1 fruit fly cellular context compared by ENCODE assay signal in genomic region chr3L:16146539-16146934, dm6.
A peak's percentile ranks its signal among the peaks of the same experiment; 100 is the strongest.
TF ChIP-seq lines count a peak whose summit lies in the region.

No protein-coding gene starts in this region.

TF ChIP-seq in whole organism, embryonic, 481 proteins besides CTCF, POLR2A, EP300 and RAD21 (continued from another document and continues in another):
- TF ChIP-seq CG17186 (GFP tag; optimal IDR thresholded peaks at IDR 0.05; lab: Kevin White, UChicago): no peak
- TF ChIP-seq bowl (GFP tag; IDR thresholded peaks at IDR 0.05; lab: Robert Waterston, UW): no peak
- TF ChIP-seq Doc3 (GFP tag; IDR thresholded peaks at IDR 0.05; lab: Robert Waterston, UW; ENCODE audit: partially characterized antibody): no peak
- 0 out of 2 replicates have a peak, but pooled peaks have one; percentile 26 for TF ChIP-seq CG3847 (GFP tag; IDR thresholded peaks at IDR 0.05; lab: Robert Waterston, UW)
- no peak for TF ChIP-seq CG10462 (GFP tag; optimal IDR thresholded peaks at IDR 0.05; lab: Kevin White, UChicago)
- no peak for TF ChIP-seq CG8388 (GFP tag; optimal IDR thresholded peaks at IDR 0.05; lab: Kevin White, UChicago)
- TF ChIP-seq run (tag; optimal IDR thresholded peaks at IDR 0.05; lab: Kevin White, UChicago): no peak
- no peak for TF ChIP-seq mam (GFP tag; optimal IDR thresholded peaks at IDR 0.05; lab: Kevin White, UChicago)
- peak in 1 of 2 experiments; percentile 22 for TF ChIP-seq eve (GFP tag; optimal IDR thresholded peaks at IDR 0.05; lab: Kevin White, UChicago)
- TF ChIP-seq danr (GFP tag; IDR thresholded peaks at IDR 0.05; lab: Robert Waterston, UW): no peak; the same call in 1 of the 2 replicates
- TF ChIP-seq CG2199 (GFP tag; IDR thresholded peaks at IDR 0.05; lab: Robert Waterston, UW): no peak
- TF ChIP-seq fd64A (GFP tag; optimal IDR thresholded peaks at IDR 0.05; lab: Kevin White, UChicago): no peak
- TF ChIP-seq scrt (GFP tag; optimal IDR thresholded peaks at IDR 0.05; lab: Kevin White, UChicago): no peak
- no peak for TF ChIP-seq Poxn (GFP tag; IDR thresholded peaks at IDR 0.05; lab: Robert Waterston, UW)
- no peak for TF ChIP-seq dan (GFP tag; IDR thresholded peaks at IDR 0.05; lab: Robert Waterston, UW)
- no peak for TF ChIP-seq Chrac-16 (GFP tag; optimal IDR thresholded peaks at IDR 0.05; lab: Kevin White, UChicago)
- TF ChIP-seq ato (GFP tag; IDR thresholded peaks at IDR 0.05; lab: Robert Waterston, UW; ENCODE audit: partially characterized antibody): no peak
- no peak for TF ChIP-seq wdn (GFP tag; IDR thresholded peaks at IDR 0.05; lab: Robert Waterston, UW)
- TF ChIP-seq CG43689 (GFP tag; IDR thresholded peaks at IDR 0.05; lab: Robert Waterston, UW): no peak
- no peak for TF ChIP-seq pzg (GFP tag; optimal IDR thresholded peaks at IDR 0.05; lab: Kevin White, UChicago)
- peak; percentile 9 for TF ChIP-seq zfh2 (GFP tag; optimal IDR thresholded peaks at IDR 0.05; lab: Kevin White, UChicago)
- no peak; the same call in 1 of the 2 replicates for TF ChIP-seq seq (GFP tag; IDR thresholded peaks at IDR 0.05; lab: Robert Waterston, UW)
- TF ChIP-seq TFAM (GFP tag; optimal IDR thresholded peaks at IDR 0.05; lab: Kevin White, UChicago): no peak
- TF ChIP-seq Hmr (GFP tag; optimal IDR thresholded peaks at IDR 0.05; lab: Kevin White, UChicago): peak; percentile 60
- TF ChIP-seq inv (GFP tag; IDR thresholded peaks at IDR 0.05; lab: Robert Waterston, UW; ENCODE audit: partially characterized antibody): no peak
- TF ChIP-seq Dll (GFP tag; IDR thresholded peaks at IDR 0.05; lab: Robert Waterston, UW; ENCODE audit: partially characterized antibody): no peak
- TF ChIP-seq CG12942 (GFP tag; optimal IDR thresholded peaks at IDR 0.05; lab: Kevin White, UChicago): no peak
- peak; percentile 44 for TF ChIP-seq CG30403 (GFP tag; optimal IDR thresholded peaks at IDR 0.05; lab: Kevin White, UChicago)
- no peak for TF ChIP-seq CG12744 (GFP tag; optimal IDR thresholded peaks at IDR 0.05; lab: Kevin White, UChicago)
- 0 out of 2 replicates have a peak, but pooled peaks have one; percentile 11 for TF ChIP-seq E2f1 (GFP tag; IDR thresholded peaks at IDR 0.05; lab: Robert Waterston, UW)
- TF ChIP-seq ssp (GFP tag; IDR thresholded peaks at IDR 0.05; lab: Robert Waterston, UW): no peak
- TF ChIP-seq Hr51 (GFP tag; optimal IDR thresholded peaks at IDR 0.05; lab: Kevin White, UChicago): peak in 1 of 2 experiments; percentile 53
- TF ChIP-seq Taf1 (GFP tag; IDR thresholded peaks at IDR 0.05; lab: Robert Waterston, UW): 0 out of 2 replicates have a peak, but pooled peaks have one; percentile 28
- TF ChIP-seq CG6272 (GFP tag; IDR thresholded peaks at IDR 0.05; lab: Robert Waterston, UW): no peak
- TF ChIP-seq insv (GFP tag; optimal IDR thresholded peaks at IDR 0.05; lab: Kevin White, UChicago): no peak
- TF ChIP-seq Six4 (GFP tag; optimal IDR thresholded peaks at IDR 0.05; lab: Kevin White, UChicago): no peak
- no peak for TF ChIP-seq br (optimal IDR thresholded peaks at IDR 0.05; lab: Kevin White, UChicago)
- no peak for TF ChIP-seq CG30431 (GFP tag; optimal IDR thresholded peaks at IDR 0.05; lab: Kevin White, UChicago)
- TF ChIP-seq NfI (GFP tag; optimal IDR thresholded peaks at IDR 0.05; lab: Kevin White, UChicago): peak; percentile 43
- peak; percentile 64 for TF ChIP-seq CG7839 (tag; optimal IDR thresholded peaks at IDR 0.05; lab: Kevin White, UChicago)
- TF ChIP-seq CG6683 (GFP tag; optimal IDR thresholded peaks at IDR 0.05; lab: Kevin White, UChicago): no peak
- TF ChIP-seq row (GFP tag; IDR thresholded peaks at IDR 0.05; lab: Robert Waterston, UW): peak; percentile 79
- no peak for TF ChIP-seq CG7271 (tag; optimal IDR thresholded peaks at IDR 0.05; lab: Kevin White, UChicago)
- no peak for TF ChIP-seq dmrt11E (tag; optimal IDR thresholded peaks at IDR 0.05; lab: Kevin White, UChicago)
- no peak for TF ChIP-seq Mad (GFP tag; optimal IDR thresholded peaks at IDR 0.05; lab: Kevin White, UChicago)
- TF ChIP-seq sc (optimal IDR thresholded peaks at IDR 0.05; lab: Kevin White, UChicago): no peak
- no peak for TF ChIP-seq sc (GFP tag; optimal IDR thresholded peaks at IDR 0.05; lab: Kevin White, UChicago)
- TF ChIP-seq Blimp-1 (GFP tag; optimal IDR thresholded peaks at IDR 0.05; lab: Kevin White, UChicago): no peak
- TF ChIP-seq Dek (tag; optimal IDR thresholded peaks at IDR 0.05; lab: Kevin White, UChicago): peak; percentile 55
- no peak for TF ChIP-seq sd (tag; optimal IDR thresholded peaks at IDR 0.05; lab: Kevin White, UChicago)
- TF ChIP-seq CG14441 (GFP tag; IDR thresholded peaks at IDR 0.05; lab: Robert Waterston, UW): no peak
- TF ChIP-seq luna (GFP tag; optimal IDR thresholded peaks at IDR 0.05; lab: Kevin White, UChicago): no peak
- TF ChIP-seq CrebB (tag; optimal IDR thresholded peaks at IDR 0.05; lab: Kevin White, UChicago): no peak
- no peak for TF ChIP-seq CG33557 (GFP tag; optimal IDR thresholded peaks at IDR 0.05; lab: Kevin White, UChicago)
- peak; percentile 54 for TF ChIP-seq fd3F (GFP tag; optimal IDR thresholded peaks at IDR 0.05; lab: Kevin White, UChicago)
- TF ChIP-seq CG13123 (GFP tag; optimal IDR thresholded peaks at IDR 0.05; lab: Kevin White, UChicago): no peak
- peak; percentile 53 for TF ChIP-seq CG3281 (GFP tag; optimal IDR thresholded peaks at IDR 0.05; lab: Kevin White, UChicago)
- no peak for TF ChIP-seq CG3407 (GFP tag; optimal IDR thresholded peaks at IDR 0.05; lab: Kevin White, UChicago)
- no peak for TF ChIP-seq NC2β (GFP tag; optimal IDR thresholded peaks at IDR 0.05; lab: Kevin White, UChicago)
- TF ChIP-seq stwl (tag; optimal IDR thresholded peaks at IDR 0.05; lab: Kevin White, UChicago): no peak
- TF ChIP-seq Sox102F (GFP tag; optimal IDR thresholded peaks at IDR 0.05; lab: Kevin White, UChicago): no peak
- peak; percentile 71 for TF ChIP-seq Fer1 (GFP tag; optimal IDR thresholded peaks at IDR 0.05; lab: Kevin White, UChicago)
- TF ChIP-seq CG11696 (GFP tag; IDR thresholded peaks at IDR 0.05; lab: Robert Waterston, UW): no peak
- no peak for TF ChIP-seq CG1602 (GFP tag; optimal IDR thresholded peaks at IDR 0.05; lab: Kevin White, UChicago)
- TF ChIP-seq kah (GFP tag; optimal IDR thresholded peaks at IDR 0.05; lab: Kevin White, UChicago): no peak
- TF ChIP-seq pum (GFP tag; optimal IDR thresholded peaks at IDR 0.05; lab: Kevin White, UChicago): no peak
- TF ChIP-seq CG6254 (GFP tag; optimal IDR thresholded peaks at IDR 0.05; lab: Kevin White, UChicago): no peak
- peak; percentile 45 for TF ChIP-seq CG13894 (tag; optimal IDR thresholded peaks at IDR 0.05; lab: Kevin White, UChicago)
- peak; percentile 91 for TF ChIP-seq grau (tag; optimal IDR thresholded peaks at IDR 0.05; lab: Kevin White, UChicago)
- no peak for TF ChIP-seq hbn (GFP tag; IDR thresholded peaks at IDR 0.05; lab: Robert Waterston, UW; ENCODE audit: partially characterized antibody)
- no peak for TF ChIP-seq HmgD (GFP tag; optimal IDR thresholded peaks at IDR 0.05; lab: Kevin White, UChicago)
- TF ChIP-seq Tbp (GFP tag; optimal IDR thresholded peaks at IDR 0.05; lab: Kevin White, UChicago): no peak
- no peak for TF ChIP-seq trem (tag; optimal IDR thresholded peaks at IDR 0.05; lab: Kevin White, UChicago)
- no peak for TF ChIP-seq CG7745 (tag; optimal IDR thresholded peaks at IDR 0.05; lab: Kevin White, UChicago)
- no peak for TF ChIP-seq Dip2 (GFP tag; IDR thresholded peaks at IDR 0.05; lab: Robert Waterston, UW)
- peak; percentile 18 for TF ChIP-seq CG8281 (tag; optimal IDR thresholded peaks at IDR 0.05; lab: Kevin White, UChicago)
- TF ChIP-seq mirr (GFP tag; optimal IDR thresholded peaks at IDR 0.05; lab: Kevin White, UChicago): no peak
- TF ChIP-seq CG12391 (tag; optimal IDR thresholded peaks at IDR 0.05; lab: Kevin White, UChicago): no peak
- TF ChIP-seq CG17912 (GFP tag; optimal IDR thresholded peaks at IDR 0.05; lab: Kevin White, UChicago): no peak
- peak; percentile 43 for TF ChIP-seq CG2712 (tag; optimal IDR thresholded peaks at IDR 0.05; lab: Kevin White, UChicago)
- TF ChIP-seq CG42726 (GFP tag; IDR thresholded peaks at IDR 0.05; lab: Robert Waterston, UW; ENCODE audit: partially characterized antibody): no peak
- TF ChIP-seq CG4328 (GFP tag; optimal IDR thresholded peaks at IDR 0.05; lab: Kevin White, UChicago): no peak
- TF ChIP-seq CG11085 (GFP tag; IDR thresholded peaks at IDR 0.05; lab: Robert Waterston, UW): no peak
- peak; percentile 6 for TF ChIP-seq CG8924 (tag; optimal IDR thresholded peaks at IDR 0.05; lab: Kevin White, UChicago)
- 0 out of 2 replicates have a peak, but pooled peaks have one; percentile 43 for TF ChIP-seq cas (GFP tag; IDR thresholded peaks at IDR 0.05; lab: Robert Waterston, UW)
- TF ChIP-seq CG18011 (GFP tag; optimal IDR thresholded peaks at IDR 0.05; lab: Kevin White, UChicago): no peak
- no peak for TF ChIP-seq Kr (GFP tag; optimal IDR thresholded peaks at IDR 0.05; lab: Kevin White, UChicago)
- TF ChIP-seq CG17829 (tag; optimal IDR thresholded peaks at IDR 0.05; lab: Kevin White, UChicago): no peak
- no peak for TF ChIP-seq Spps (tag; optimal IDR thresholded peaks at IDR 0.05; lab: Kevin White, UChicago)
- no peak for TF ChIP-seq CG4617 (GFP tag; optimal IDR thresholded peaks at IDR 0.05; lab: Kevin White, UChicago; ENCODE audit: borderline replicate concordance)
- peak; percentile 63; the same call in 1 of the 2 replicates for TF ChIP-seq Ptx1 (GFP tag; IDR thresholded peaks at IDR 0.05; lab: Robert Waterston, UW)
- no peak for TF ChIP-seq Aef1 (GFP tag; IDR thresholded peaks at IDR 0.05; lab: Robert Waterston, UW)
- TF ChIP-seq MBD-R2 (GFP tag; IDR thresholded peaks at IDR 0.05; lab: Robert Waterston, UW): no peak
- peak; percentile 39 for TF ChIP-seq dmrt99B (tag; optimal IDR thresholded peaks at IDR 0.05; lab: Kevin White, UChicago)
- TF ChIP-seq Nf-YA (GFP tag; IDR thresholded peaks at IDR 0.05; lab: Robert Waterston, UW): no peak
- no peak for TF ChIP-seq hth (optimal IDR thresholded peaks at IDR 0.05; lab: Kevin White, UChicago)
- TF ChIP-seq HLHmδ (GFP tag; optimal IDR thresholded peaks at IDR 0.05; lab: Kevin White, UChicago): no peak
- no peak for TF ChIP-seq onecut (GFP tag; IDR thresholded peaks at IDR 0.05; lab: Robert Waterston, UW)
- no peak for TF ChIP-seq nerfin-1 (tag; optimal IDR thresholded peaks at IDR 0.05; lab: Kevin White, UChicago)
- TF ChIP-seq gt (GFP tag; IDR thresholded peaks at IDR 0.05; lab: Robert Waterston, UW): no peak
- no peak for TF ChIP-seq bbx (GFP tag; IDR thresholded peaks at IDR 0.05; lab: Robert Waterston, UW; ENCODE audit: partially characterized antibody)
- TF ChIP-seq tll (GFP tag; optimal IDR thresholded peaks at IDR 0.05; lab: Kevin White, UChicago): no peak
- TF ChIP-seq sna (GFP tag; IDR thresholded peaks at IDR 0.05; lab: Robert Waterston, UW; ENCODE audit: partially characterized antibody): no peak
- TF ChIP-seq CG9817 (tag; optimal IDR thresholded peaks at IDR 0.05; lab: Kevin White, UChicago): peak; percentile 60
- no peak for TF ChIP-seq tup (GFP tag; optimal IDR thresholded peaks at IDR 0.05; lab: Kevin White, UChicago)
- TF ChIP-seq psq (GFP tag; optimal IDR thresholded peaks at IDR 0.05; lab: Kevin White, UChicago): no peak
- TF ChIP-seq fd102C (GFP tag; optimal IDR thresholded peaks at IDR 0.05; lab: Kevin White, UChicago): no peak
- TF ChIP-seq shn (GFP tag; optimal IDR thresholded peaks at IDR 0.05; lab: Kevin White, UChicago): no peak
- no peak for TF ChIP-seq MTF-1 (GFP tag; optimal IDR thresholded peaks at IDR 0.05; lab: Kevin White, UChicago; ENCODE audit: borderline replicate concordance)
- no peak for TF ChIP-seq grn (GFP tag; optimal IDR thresholded peaks at IDR 0.05; lab: Kevin White, UChicago)
- no peak for TF ChIP-seq CG1024 (GFP tag; IDR thresholded peaks at IDR 0.05; lab: Robert Waterston, UW)
- TF ChIP-seq Trl (optimal IDR thresholded peaks at IDR 0.05; lab: Kevin White, UChicago): no peak
- TF ChIP-seq Trl (GFP tag; optimal IDR thresholded peaks at IDR 0.05; lab: Kevin White, UChicago): no peak
- 0 out of 2 replicates have a peak, but pooled peaks have one; percentile 31 for TF ChIP-seq klu (GFP tag; IDR thresholded peaks at IDR 0.05; lab: Robert Waterston, UW)
- TF ChIP-seq CG10274 (GFP tag; optimal IDR thresholded peaks at IDR 0.05; lab: Kevin White, UChicago): no peak
- peak; percentile 49 for TF ChIP-seq CG12155 (GFP tag; optimal IDR thresholded peaks at IDR 0.05; lab: Kevin White, UChicago)
- TF ChIP-seq CG6813 (GFP tag; optimal IDR thresholded peaks at IDR 0.05; lab: Kevin White, UChicago): no peak
- TF ChIP-seq CG1529 (GFP tag; optimal IDR thresholded peaks at IDR 0.05; lab: Kevin White, UChicago): no peak
- peak; percentile 16 for TF ChIP-seq CG34376 (GFP tag; optimal IDR thresholded peaks at IDR 0.05; lab: Kevin White, UChicago)
- no peak for TF ChIP-seq tna (GFP tag; IDR thresholded peaks at IDR 0.05; lab: Robert Waterston, UW; ENCODE audit: partially characterized antibody)
- no peak for TF ChIP-seq CG16779 (GFP tag; IDR thresholded peaks at IDR 0.05; lab: Robert Waterston, UW)
- peak; percentile 77 for TF ChIP-seq CG2678 (tag; optimal IDR thresholded peaks at IDR 0.05; lab: Kevin White, UChicago)
- TF ChIP-seq E2f2 (GFP tag; IDR thresholded peaks at IDR 0.05; lab: Robert Waterston, UW): no peak
- no peak for TF ChIP-seq Dp (GFP tag; optimal IDR thresholded peaks at IDR 0.05; lab: Kevin White, UChicago)
- TF ChIP-seq tx (GFP tag; optimal IDR thresholded peaks at IDR 0.05; lab: Kevin White, UChicago): no peak
- TF ChIP-seq Nf-YC (tag; optimal IDR thresholded peaks at IDR 0.05; lab: Kevin White, UChicago): peak; percentile 58
- TF ChIP-seq gem (tag; optimal IDR thresholded peaks at IDR 0.05; lab: Kevin White, UChicago): peak; percentile 65
- TF ChIP-seq slp2 (GFP tag; optimal IDR thresholded peaks at IDR 0.05; lab: Kevin White, UChicago): no peak
- TF ChIP-seq pan (optimal IDR thresholded peaks at IDR 0.05; lab: Kevin White, UChicago): no peak
- peak in 1 of 2 experiments; percentile 51 for TF ChIP-seq pan (GFP tag; optimal IDR thresholded peaks at IDR 0.05 in 1 of 2, IDR thresholded peaks at IDR 0.05 in 1 of 2)
- TF ChIP-seq CG6654 (GFP tag; optimal IDR thresholded peaks at IDR 0.05; lab: Kevin White, UChicago): no peak
- TF ChIP-seq CG15073 (GFP tag; optimal IDR thresholded peaks at IDR 0.05; lab: Kevin White, UChicago): no peak
- TF ChIP-seq CG11504 (tag; optimal IDR thresholded peaks at IDR 0.05; lab: Kevin White, UChicago): no peak
- no peak for TF ChIP-seq ash1 (GFP tag; optimal IDR thresholded peaks at IDR 0.05; lab: Kevin White, UChicago)
- TF ChIP-seq ac (GFP tag; optimal IDR thresholded peaks at IDR 0.05; lab: Kevin White, UChicago): no peak
- TF ChIP-seq CG4707 (GFP tag; optimal IDR thresholded peaks at IDR 0.05; lab: Kevin White, UChicago): no peak
